Fruit fly (Drosophila melanogaster) whole organism, embryonic: ENCODE measurements around the gene CG10970.
A peak's percentile ranks its signal among the peaks of the same experiment; 100 is the strongest.

Experiments
- Atf6 ChIP-seq: fragments of 200-800 bp; sonication (Bioruptor generic); IDR thresholded peaks from 2 replicates; pipeline ENCODE4 v1.3.6; 2022; ENCODE audit warnings: missing biosample characterization, missing genetic modification characterization
- BEAF-32 ChIP-seq: fragments of 200-800 bp; sonication (Bioruptor generic); optimal IDR thresholded peaks from 3 replicates; lab custom pipeline; 2017; ENCODE audit warnings: missing biosample characterization, missing genetic modification characterization, mild to moderate bottlenecking, moderate library complexity, missing genetic modification reagents
- Bdp1 ChIP-seq: fragments of 200-800 bp; sonication (Bioruptor generic); optimal IDR thresholded peaks from 3 replicates; lab custom pipeline; 2016; ENCODE audit warnings: missing biosample characterization, missing genetic modification characterization
- Blimp-1 ChIP-seq: fragments of 200-800 bp; sonication (Bioruptor generic); optimal IDR thresholded peaks from 3 replicates; lab custom pipeline; 2018; ENCODE audit warnings: missing biosample characterization, missing genetic modification characterization, mild to moderate bottlenecking, moderate library complexity, missing genetic modification reagents
- CG10321 ChIP-seq: fragments of 200-800 bp; sonication (Bioruptor generic); IDR thresholded peaks from 2 replicates; pipeline ENCODE4 v1.3.6; 2022; ENCODE audit warnings: missing biosample characterization, missing genetic modification characterization
- CG12219 ChIP-seq: fragments of 200-800 bp; sonication (Bioruptor generic); optimal IDR thresholded peaks from 3 replicates; lab custom pipeline; 2018; ENCODE audit warnings: missing biosample characterization, mild to moderate bottlenecking, missing genetic modification characterization
- CG13894 ChIP-seq: fragments of 200-800 bp; sonication (Bioruptor generic); optimal IDR thresholded peaks from 3 replicates; lab custom pipeline; 2018; ENCODE audit warnings: missing biosample characterization, mild to moderate bottlenecking, missing genetic modification characterization, moderate library complexity
- CG18764 ChIP-seq: fragments of 200-800 bp; sonication (Bioruptor generic); optimal IDR thresholded peaks from 3 replicates; lab custom pipeline; 2016; ENCODE audit warnings: missing biosample characterization, missing genetic modification characterization
- CG2120 ChIP-seq: fragments of 200-800 bp; sonication (Bioruptor generic); optimal IDR thresholded peaks from 3 replicates; lab custom pipeline; 2016; ENCODE audit warnings: missing biosample characterization, missing genetic modification characterization
- CG3065 ChIP-seq: fragments of 200-800 bp; sonication (Bioruptor generic); optimal IDR thresholded peaks from 2 replicates; lab custom pipeline; 2016; ENCODE audit warnings: missing biosample characterization, missing genetic modification characterization
- CG34224 ChIP-seq: fragments of 200-800 bp; sonication (Bioruptor generic); IDR thresholded peaks from 3 replicates; pipeline ENCODE4 v1.3.6; 2022; ENCODE audit warnings: missing biosample characterization, missing genetic modification characterization; ENCODE audit not compliant: partially characterized antibody
- CG42726 ChIP-seq: fragments of 200-800 bp; sonication (Bioruptor generic); IDR thresholded peaks from 2 replicates; pipeline ENCODE4 v1.3.6; 2022; ENCODE audit warnings: missing biosample characterization, missing genetic modification characterization; ENCODE audit not compliant: partially characterized antibody
- CG6175 ChIP-seq: fragments of 200-800 bp; sonication (Bioruptor generic); IDR thresholded peaks from 3 replicates; pipeline ENCODE4 v1.3.6; 2022; ENCODE audit warnings: missing biosample characterization, missing genetic modification characterization
- CG8281 ChIP-seq: fragments of 200-800 bp; sonication (Bioruptor generic); optimal IDR thresholded peaks from 2 replicates; lab custom pipeline; 2018; ENCODE audit warnings: missing biosample characterization, mild to moderate bottlenecking, missing genetic modification characterization, moderate library complexity
- CG8765 ChIP-seq: fragments of 200-800 bp; sonication (Bioruptor generic); IDR thresholded peaks from 2 replicates; pipeline ENCODE4 v1.3.6; 2022; ENCODE audit warnings: missing biosample characterization, missing genetic modification characterization
- Doc2 ChIP-seq: fragments of 200-800 bp; sonication (Bioruptor generic); IDR thresholded peaks from 2 replicates; pipeline ENCODE4 v1.3.6; 2022; ENCODE audit warnings: missing biosample characterization, missing genetic modification characterization
- ERR ChIP-seq: fragments of 200-800 bp; sonication (Bioruptor generic); optimal IDR thresholded peaks from 2 replicates; lab custom pipeline; 2016; ENCODE audit warnings: missing biosample characterization, missing genetic modification characterization
- Fer3 ChIP-seq: fragments of 200-800 bp; sonication (Bioruptor generic); optimal IDR thresholded peaks from 2 replicates; lab custom pipeline; 2018; ENCODE audit warnings: missing biosample characterization, mild to moderate bottlenecking, missing genetic modification characterization, moderate library complexity
- HLH3B ChIP-seq: fragments of 200-800 bp; sonication (Bioruptor generic); IDR thresholded peaks from 2 replicates; pipeline ENCODE4 v1.3.6; 2022; ENCODE audit warnings: missing biosample characterization, missing genetic modification characterization
- Hey ChIP-seq: fragments of 200-800 bp; sonication (Bioruptor generic); optimal IDR thresholded peaks from 3 replicates; lab custom pipeline; 2018; ENCODE audit warnings: missing biosample characterization, mild to moderate bottlenecking, missing genetic modification characterization
- Meics ChIP-seq: fragments of 200-800 bp; sonication (Bioruptor generic); optimal IDR thresholded peaks from 2 replicates; lab custom pipeline; 2017; ENCODE audit warnings: missing biosample characterization, mild to moderate bottlenecking, missing genetic modification characterization
- Mrtf ChIP-seq: fragments of 200-800 bp; sonication (Bioruptor generic); IDR thresholded peaks from 3 replicates; pipeline ENCODE4 v1.3.6; 2022; ENCODE audit warnings: missing biosample characterization, missing genetic modification characterization
- Nf-YB ChIP-seq: fragments of 200-800 bp; sonication (Bioruptor generic); optimal IDR thresholded peaks from 3 replicates; lab custom pipeline; 2019; ENCODE audit warnings: missing biosample characterization, mild to moderate bottlenecking, missing genetic modification characterization, moderate library complexity
- Ssrp ChIP-seq: fragments of 200-800 bp; sonication (Bioruptor generic); optimal IDR thresholded peaks from 2 replicates; lab custom pipeline; 2018; ENCODE audit warnings: missing biosample characterization, mild to moderate bottlenecking, missing genetic modification characterization, moderate library complexity
- TFAM ChIP-seq: fragments of 200-800 bp; sonication (Bioruptor generic); optimal IDR thresholded peaks from 2 replicates; lab custom pipeline; 2017; ENCODE audit warnings: missing biosample characterization, missing genetic modification characterization, inconsistent platforms
- Taf1 ChIP-seq: fragments of 200-800 bp; sonication (Bioruptor generic); IDR thresholded peaks from 2 replicates; pipeline ENCODE4 v1.3.6; 2022; ENCODE audit warnings: missing biosample characterization, missing genetic modification characterization
- Xrp1 ChIP-seq: fragments of 200-800 bp; sonication (Bioruptor generic); IDR thresholded peaks from 2 replicates; pipeline ENCODE4 v1.3.6; 2022; ENCODE audit warnings: missing biosample characterization, missing genetic modification characterization
- abd-A ChIP-seq: fragments of 200-800 bp; sonication (Bioruptor generic); optimal IDR thresholded peaks from 3 replicates; lab custom pipeline; 2019; ENCODE audit warnings: missing biosample characterization, mild to moderate bottlenecking, missing genetic modification characterization, moderate library complexity
- az2 ChIP-seq: fragments of 200-800 bp; sonication (Bioruptor generic); optimal IDR thresholded peaks from 3 replicates; lab custom pipeline; 2016; ENCODE audit warnings: missing biosample characterization, missing genetic modification characterization
- bab2 ChIP-seq: fragments of 200-800 bp; sonication (Bioruptor generic); optimal IDR thresholded peaks from 2 replicates; lab custom pipeline; 2016; ENCODE audit warnings: missing biosample characterization, missing genetic modification characterization
- bcd ChIP-seq: fragments of 200-800 bp; sonication (Bioruptor generic); optimal IDR thresholded peaks from 2 replicates; lab custom pipeline; 2017; ENCODE audit warnings: missing biosample characterization, mild to moderate bottlenecking, missing genetic modification characterization
- br ChIP-seq: fragments of >200 bp; optimal IDR thresholded peaks from 2 replicates; lab custom pipeline; 2017
- btn ChIP-seq: fragments of 200-800 bp; sonication (Bioruptor generic); optimal IDR thresholded peaks from 2 replicates; lab custom pipeline; 2016; ENCODE audit warnings: missing biosample characterization, missing genetic modification characterization
- dmrt99B ChIP-seq: fragments of 200-800 bp; sonication (Bioruptor generic); optimal IDR thresholded peaks from 2 replicates; lab custom pipeline; 2018; ENCODE audit warnings: missing biosample characterization, mild to moderate bottlenecking, missing genetic modification characterization, moderate library complexity
- en ChIP-seq: fragments of 200-800 bp; sonication (Bioruptor generic); optimal IDR thresholded peaks from 2 replicates; lab custom pipeline; 2016; ENCODE audit warnings: missing biosample characterization, missing genetic modification characterization
- hbn ChIP-seq: fragments of 200-800 bp; sonication (Bioruptor generic); IDR thresholded peaks from 2 replicates; pipeline ENCODE4 v1.3.6; 2022; ENCODE audit warnings: missing biosample characterization, missing genetic modification characterization; ENCODE audit not compliant: partially characterized antibody
- hth ChIP-seq: fragments of >200 bp; optimal IDR thresholded peaks from 2 replicates; lab custom pipeline; 2017; ENCODE audit warnings: inconsistent platforms
- insv ChIP-seq, 2 experiments: fragments of 200-800 bp; sonication (Bioruptor generic); optimal IDR thresholded peaks; 3 replicates each; lab custom pipeline; 2016 to 2018; ENCODE audit warnings: missing biosample characterization in 2 of 2, missing genetic modification characterization in 2 of 2
- inv ChIP-seq: fragments of 200-800 bp; sonication (Bioruptor generic); IDR thresholded peaks from 2 replicates; pipeline ENCODE4 v1.3.6; 2022; ENCODE audit warnings: missing biosample characterization, missing genetic modification characterization; ENCODE audit not compliant: partially characterized antibody
- kni ChIP-seq: fragments of 200-800 bp; sonication (Bioruptor generic); optimal IDR thresholded peaks from 3 replicates; lab custom pipeline; 2017; ENCODE audit warnings: mild to moderate bottlenecking, missing biosample characterization, missing genetic modification reagents, missing genetic modification characterization
- nom ChIP-seq: fragments of 200-800 bp; sonication (Bioruptor generic); optimal IDR thresholded peaks from 2 replicates; lab custom pipeline; 2017; ENCODE audit warnings: missing biosample characterization, missing genetic modification characterization, mild to moderate bottlenecking, moderate library complexity, missing genetic modification reagents
- pb ChIP-seq: fragments of 200-800 bp; sonication (Bioruptor generic); optimal IDR thresholded peaks from 3 replicates; lab custom pipeline; 2016; ENCODE audit warnings: missing biosample characterization, missing genetic modification characterization
- sd ChIP-seq: fragments of 200-800 bp; sonication (Bioruptor generic); optimal IDR thresholded peaks from 3 replicates; lab custom pipeline; 2018; ENCODE audit warnings: missing biosample characterization, mild to moderate bottlenecking, missing genetic modification characterization, moderate library complexity
- trem ChIP-seq: fragments of 200-800 bp; optimal IDR thresholded peaks from 3 replicates; lab custom pipeline; 2019; ENCODE audit warnings: missing biosample characterization, mild to moderate bottlenecking, missing genetic modification characterization, moderate library complexity
- unpg ChIP-seq: fragments of 200-800 bp; sonication (Bioruptor generic); optimal IDR thresholded peaks from 3 replicates; lab custom pipeline; 2018; ENCODE audit warnings: missing biosample characterization, mild to moderate bottlenecking, missing genetic modification characterization, moderate library complexity

The CG10970 gene

dm6 chrX:9066802-9067489 is 4.3 kb downstream of the CG10970 start (continued):
- TF ChIP-seq inv (GFP tag; lab: Robert Waterston, UW), result no peak
- no peak for TF ChIP-seq trem (tag; lab: Kevin White, UChicago)
- no peak for TF ChIP-seq BEAF-32 (GFP tag; lab: Kevin White, UChicago)
- peak; percentile 10 for TF ChIP-seq Meics (GFP tag; lab: Kevin White, UChicago)
- TF ChIP-seq en (GFP tag; lab: Kevin White, UChicago), result no peak
- TF ChIP-seq CG12219 (GFP tag; lab: Kevin White, UChicago), result no peak
- no peak for TF ChIP-seq CG8765 (GFP tag; lab: Robert Waterston, UW)
- TF ChIP-seq, all 482 proteins: peak for 86

DNA sequence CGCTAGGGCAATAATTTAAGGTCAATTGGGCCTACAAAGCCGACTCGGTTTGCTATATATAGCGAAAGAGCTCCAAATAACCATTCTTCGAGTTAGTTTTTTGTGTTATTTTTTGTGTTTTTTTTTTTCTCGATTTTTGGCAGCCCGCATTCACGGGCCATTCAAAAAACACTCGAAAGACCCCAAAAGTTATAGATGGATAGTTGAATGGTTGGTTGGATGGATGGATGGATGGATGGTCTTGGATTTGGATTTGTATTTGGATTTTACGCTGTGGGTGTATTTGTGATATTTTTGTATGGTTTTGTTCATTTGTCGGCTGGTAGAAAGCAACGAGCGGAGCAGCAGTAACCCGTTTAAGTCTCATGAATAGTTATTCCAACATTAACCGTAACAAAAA is 7.2 kb downstream of the CG10970 start:
- TF ChIP-seq btn (GFP tag; lab: Kevin White, UChicago) (no peak), sd (tag; lab: Kevin White, UChicago) (peak; percentile 44), CG8281 (tag; lab: Kevin White, UChicago) (peak; percentile 87), abd-A (tag; lab: Kevin White, UChicago) (peak; percentile 14), CG13894 (tag; lab: Kevin White, UChicago) (peak; percentile 55)

dm6 chrX:9063425-9063824 is 7.8 kb downstream of the CG10970 start:
- TF ChIP-seq bab2 (GFP tag; lab: Kevin White, UChicago) (no peak), CG42726 (GFP tag; lab: Robert Waterston, UW) (no peak), CG18764 (GFP tag; lab: Kevin White, UChicago) (no peak), CG3065 (GFP tag; lab: Kevin White, UChicago) (no peak), Bdp1 (GFP tag; lab: Kevin White, UChicago) (no peak), Hey (tag; lab: Kevin White, UChicago) (no peak), nom (GFP tag; lab: Kevin White, UChicago) (no peak), Mrtf (GFP tag; lab: Robert Waterston, UW) (no peak), dmrt99B (tag; lab: Kevin White, UChicago) (no peak), insv (GFP tag; optimal IDR thresholded peaks at IDR 0.05; lab: Kevin White, UChicago) (no peak), CG13894 (tag; lab: Kevin White, UChicago) (no peak), kni (GFP tag; lab: Kevin White, UChicago) (no peak), br (lab: Kevin White, UChicago) (no peak), ERR (GFP tag; lab: Kevin White, UChicago) (no peak), Blimp-1 (GFP tag; lab: Kevin White, UChicago) (no peak), TFAM (GFP tag; lab: Kevin White, UChicago) (no peak), Taf1 (GFP tag; lab: Robert Waterston, UW) (no peak), CG6175 (GFP tag; lab: Robert Waterston, UW) (no peak)
- TF ChIP-seq, all 482 proteins: peak for 0

DNA sequence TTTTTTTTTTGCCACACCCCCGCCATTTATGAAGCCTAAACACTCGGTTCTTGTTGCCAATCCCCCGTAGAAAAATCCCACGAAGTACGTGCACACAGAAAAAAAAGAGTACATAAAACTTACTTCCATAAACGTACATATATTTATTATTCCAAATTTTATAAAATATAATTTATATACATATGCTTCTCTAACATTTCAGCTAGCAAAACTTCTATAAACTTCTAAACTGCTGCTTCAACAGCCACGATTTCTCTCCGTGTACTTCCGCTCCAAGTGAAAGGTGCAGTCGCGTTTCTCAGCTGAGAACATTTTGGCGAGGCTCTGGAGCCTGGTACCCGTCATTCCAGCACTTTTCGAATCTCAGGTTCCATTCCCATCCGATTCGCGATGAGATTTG is 8.5 kb downstream of the CG10970 start:
- TF ChIP-seq Atf6 (GFP tag; lab: Robert Waterston, UW), result peak; percentile 53; the same call in 1 of the 2 replicates
- no peak for TF ChIP-seq az2 (GFP tag; lab: Kevin White, UChicago)
- no peak for TF ChIP-seq bcd
- no peak for TF ChIP-seq hth (lab: Kevin White, UChicago)
- TF ChIP-seq CG10321 (GFP tag; lab: Robert Waterston, UW), result 0 out of 2 replicates have a peak, but pooled peaks have one; percentile 33
- TF ChIP-seq unpg (GFP tag; lab: Kevin White, UChicago), result peak; percentile 33
- no peak for TF ChIP-seq Nf-YB (GFP tag; lab: Kevin White, UChicago)
- TF ChIP-seq Fer3, result no peak
- peak; percentile 15 for TF ChIP-seq CG2120 (GFP tag; lab: Kevin White, UChicago)
- no peak for TF ChIP-seq Doc2 (GFP tag; lab: Robert Waterston, UW)
- peak; percentile 27; the same call in 1 of the 2 replicates for TF ChIP-seq HLH3B
- TF ChIP-seq Ssrp (tag; lab: Kevin White, UChicago), result peak; percentile 14
- TF ChIP-seq hbn (GFP tag; lab: Robert Waterston, UW), result no peak
- no peak for TF ChIP-seq pb
- no peak for TF ChIP-seq CG34224 (GFP tag; lab: Robert Waterston, UW)
- TF ChIP-seq Xrp1 (GFP tag; lab: Robert Waterston, UW), result peak; percentile 48; the same call in 1 of the 2 replicates
